Worm (Caenorhabditis elegans) whole organism, mixed stage, embryonic: ENCODE results near the gene pat-9.

Source experiments
- M03D4.4 ChIP-seq: sonication (generic microtip); optimal IDR thresholded peaks from 2 replicates; lab custom pipeline; 2017; ENCODE audit warnings: mild to moderate bottlenecking, missing genetic modification characterization, missing compliant biosample characterization
- elt-3 ChIP-seq: fragments of 150-350 bp; optimal IDR thresholded peaks from 2 replicates; lab custom pipeline; 2014; ENCODE audit warnings: missing biosample characterization, missing genetic modification characterization
- lin-13 ChIP-seq: fragments of 150-350 bp; optimal IDR thresholded peaks from 2 replicates; lab custom pipeline; 2014; ENCODE audit warnings: missing biosample characterization, missing genetic modification characterization
- lsy-2 ChIP-seq: fragments of 150-350 bp; optimal IDR thresholded peaks from 2 replicates; lab custom pipeline; 2014; ENCODE audit warnings: missing biosample characterization, missing genetic modification characterization
- mab-5 ChIP-seq: fragments of 150-350 bp; optimal IDR thresholded peaks from 2 replicates; lab custom pipeline; 2014; ENCODE audit warnings: missing biosample characterization, missing genetic modification characterization
- nhr-28 ChIP-seq: fragments of 150-350 bp; optimal IDR thresholded peaks from 2 replicates; lab custom pipeline; 2014; ENCODE audit warnings: missing biosample characterization, missing genetic modification characterization
- sem-2 ChIP-seq: fragments of 200-800 bp; sonication (Bioruptor generic); optimal IDR thresholded peaks from 2 replicates; lab custom pipeline; 2018; ENCODE audit warnings: mild to moderate bottlenecking, missing genetic modification characterization, missing compliant biosample characterization
- snpc-4 ChIP-seq: fragments of 150-350 bp; optimal IDR thresholded peaks from 2 replicates; lab custom pipeline; 2014; ENCODE audit warnings: missing biosample characterization, missing genetic modification characterization

DNA sequence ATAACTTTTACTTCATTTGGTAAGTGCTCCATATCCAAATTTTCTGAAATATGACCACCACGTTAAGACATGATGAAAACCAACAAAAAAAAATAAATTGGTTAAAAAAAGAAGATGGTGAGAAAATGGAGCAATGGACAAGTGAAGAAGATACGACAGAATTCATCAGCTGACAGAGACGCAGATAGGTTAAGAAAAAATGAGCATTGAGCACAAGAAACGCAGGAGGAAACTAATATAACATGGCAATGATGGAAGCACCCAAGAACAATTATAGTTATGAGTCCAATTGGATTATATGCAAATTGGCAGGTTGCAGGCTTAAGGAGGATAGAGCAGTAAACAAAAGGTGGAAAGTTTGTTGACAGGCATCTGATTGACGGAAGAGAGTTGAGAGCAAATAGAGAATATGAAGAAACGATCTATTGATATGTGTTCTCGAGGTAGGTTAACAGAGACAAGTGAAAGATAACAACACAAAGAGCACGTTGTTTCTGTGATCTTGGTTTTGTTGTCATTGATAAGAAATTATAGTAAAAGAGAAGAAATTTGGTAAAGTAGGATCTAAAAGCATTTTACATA is 17.2 kb downstream of the pat-9 start, which contains the start of gene K08B5.2:
- TF ChIP-seq mab-5 (no peak), snpc-4 (tag; lab: Kevin White, UChicago) (no peak), elt-3 (tag; lab: Kevin White, UChicago) (no peak), nhr-28 (tag; lab: Kevin White, UChicago) (no peak), sem-2 (GFP tag; lab: Kevin White, UChicago) (no peak), lsy-2 (tag; lab: Kevin White, UChicago) (no peak), M03D4.4 (tag; lab: Kevin White, UChicago) (no peak), lin-13 (no peak)
